Worm (Caenorhabditis elegans) whole organism, L4 larva: ENCODE results near the gene Y49E10.21.

ENCODE experiments used
- F49E8.2 ChIP-seq: sonication (generic microtip); optimal IDR thresholded peaks from 2 replicates; lab custom pipeline; 2016; ENCODE audit warnings: missing compliant biosample characterization, mild to moderate bottlenecking, missing genetic modification characterization, borderline replicate concordance
- T20F7.1 ChIP-seq: fragments of 200-800 bp; sonication (Bioruptor generic); optimal IDR thresholded peaks from 2 replicates; lab custom pipeline; 2018; ENCODE audit warnings: mild to moderate bottlenecking, missing genetic modification characterization, missing compliant biosample characterization
- T26A8.4 ChIP-seq: fragments of 200-800 bp; sonication (Bioruptor generic); IDR thresholded peaks from 2 replicates; pipeline ENCODE4 v1.3.6; 2022; ENCODE audit warnings: missing genetic modification characterization, missing compliant biosample characterization
- Y48G9A.11 ChIP-seq: fragments of 200-800 bp; sonication (Bioruptor generic); IDR thresholded peaks from 2 replicates; pipeline ENCODE4 v1.3.6; 2022; ENCODE audit warnings: missing genetic modification reagents, missing genetic modification characterization, missing compliant biosample characterization
- Y75B8A.6 ChIP-seq: fragments of 200-800 bp; sonication (Bioruptor generic); IDR thresholded peaks from 2 replicates; pipeline ENCODE4 v1.3.6; 2022; ENCODE audit warnings: missing genetic modification reagents, missing genetic modification characterization, missing compliant biosample characterization
- ZK546.5 ChIP-seq, 2 experiments: sonication (generic microtip); optimal IDR thresholded peaks; 2 replicates each; lab custom pipeline; 2017; ENCODE audit warnings: missing biosample characterization in 2 of 2, missing genetic modification characterization in 2 of 2
- aha-1 ChIP-seq: fragments of 150-350 bp; peaks from one replicate; lab custom pipeline; 2014; ENCODE audit warnings: missing biosample characterization, missing genetic modification characterization
- aly-2 ChIP-seq: sonication (generic microtip); optimal IDR thresholded peaks from 2 replicates; lab custom pipeline; 2018; ENCODE audit warnings: missing biosample characterization, missing genetic modification characterization
- ceh-20 ChIP-seq: fragments of 200-800 bp; sonication (Bioruptor generic); IDR thresholded peaks from 2 replicates; pipeline ENCODE4 v1.3.6; 2022; ENCODE audit warnings: missing genetic modification reagents, missing genetic modification characterization, missing compliant biosample characterization
- ceh-32 ChIP-seq: sonication (generic microtip); optimal IDR thresholded peaks from 2 replicates; lab custom pipeline; 2016; ENCODE audit warnings: mild to moderate bottlenecking, missing genetic modification characterization, missing compliant biosample characterization; ENCODE audit not compliant: poor library complexity
- ces-1 ChIP-seq: fragments of 150-350 bp; sonication (generic microtip); optimal IDR thresholded peaks from 4 replicates; lab custom pipeline; 2014; ENCODE audit warnings: missing biosample characterization, missing genetic modification reagents, missing genetic modification characterization
- ctbp-1 ChIP-seq: fragments of 200-800 bp; sonication (Bioruptor generic); IDR thresholded peaks from 2 replicates; pipeline ENCODE4 v1.3.6; 2022; ENCODE audit warnings: missing genetic modification reagents, missing genetic modification characterization, missing compliant biosample characterization
- daf-12 ChIP-seq: fragments of 150-350 bp; optimal IDR thresholded peaks from 2 replicates; lab custom pipeline; 2014; ENCODE audit warnings: missing biosample characterization, missing genetic modification reagents, missing genetic modification characterization
- daf-8 ChIP-seq: fragments of 200-800 bp; sonication (Bioruptor generic); IDR thresholded peaks from 2 replicates; pipeline ENCODE4 v1.3.6; 2022; ENCODE audit warnings: missing genetic modification characterization, missing compliant biosample characterization
- hif-1 ChIP-seq, 2 experiments: sonication (generic microtip); optimal IDR thresholded peaks; 2 replicates each; lab custom pipeline; 2016 to 2017; ENCODE audit warnings: missing compliant biosample characterization in 2 of 2, missing genetic modification characterization in 2 of 2, missing genetic modification reagents in 2 of 2, missing genotype in 2 of 2, mild to moderate bottlenecking in 1 of 2
- hlh-11 ChIP-seq: fragments of 200-800 bp; sonication (Bioruptor generic); optimal IDR thresholded peaks from 2 replicates; lab custom pipeline; 2018; ENCODE audit warnings: mild to moderate bottlenecking, missing genetic modification characterization, missing compliant biosample characterization
- lin-38 ChIP-seq: fragments of 200-800 bp; sonication (Bioruptor generic); IDR thresholded peaks from 2 replicates; pipeline ENCODE4 v1.3.6; 2022; ENCODE audit warnings: missing genetic modification reagents, missing genetic modification characterization, missing compliant biosample characterization
- madf-5 ChIP-seq, 2 experiments: fragments of 200-800 bp; sonication (Bioruptor generic); IDR thresholded peaks; 2 replicates each; pipeline ENCODE4 v1.3.6; 2022; ENCODE audit warnings: missing compliant biosample characterization in 2 of 2, missing genetic modification characterization in 2 of 2
- mdt-29 ChIP-seq: fragments of 200-800 bp; sonication (Bioruptor generic); IDR thresholded peaks from 2 replicates; pipeline ENCODE4 v1.3.6; 2022; ENCODE audit warnings: missing genetic modification reagents, missing genetic modification characterization, missing compliant biosample characterization
- mep-1 ChIP-seq: fragments of 150-350 bp; sonication (generic microtip); optimal IDR thresholded peaks from 3 replicates; lab custom pipeline; 2014; ENCODE audit warnings: missing biosample characterization, missing genetic modification characterization
- nhr-10 ChIP-seq: fragments of 150-350 bp; optimal IDR thresholded peaks from 2 replicates; lab custom pipeline; 2014; ENCODE audit warnings: missing biosample characterization, missing genetic modification characterization
- nhr-102 ChIP-seq: sonication (generic microtip); optimal IDR thresholded peaks from 2 replicates; lab custom pipeline; 2016; ENCODE audit warnings: mild to moderate bottlenecking, missing genetic modification characterization, moderate library complexity, missing compliant biosample characterization
- nhr-28 ChIP-seq: fragments of 150-350 bp; optimal IDR thresholded peaks from 2 replicates; lab custom pipeline; 2014; ENCODE audit warnings: missing biosample characterization, missing genetic modification characterization
- nhr-48 ChIP-seq: sonication (generic microtip); optimal IDR thresholded peaks from 2 replicates; lab custom pipeline; 2016; ENCODE audit warnings: mild to moderate bottlenecking, missing genetic modification characterization, missing compliant biosample characterization
- nhr-6 ChIP-seq: fragments of 150-350 bp; optimal IDR thresholded peaks from 2 replicates; lab custom pipeline; 2014; ENCODE audit warnings: missing biosample characterization, missing genetic modification characterization
- nhr-76 ChIP-seq: fragments of 150-350 bp; optimal IDR thresholded peaks from 2 replicates; lab custom pipeline; 2014; ENCODE audit warnings: missing biosample characterization, missing genetic modification characterization
- nhr-77 ChIP-seq: fragments of 150-350 bp; optimal IDR thresholded peaks from 2 replicates; lab custom pipeline; 2014; ENCODE audit warnings: missing biosample characterization, missing genetic modification characterization
- pqm-1 ChIP-seq: sonication (generic microtip); optimal IDR thresholded peaks from 2 replicates; lab custom pipeline; 2017; ENCODE audit warnings: missing biosample characterization, missing genetic modification characterization
- saeg-2 ChIP-seq: fragments of 200-800 bp; sonication (Bioruptor generic); IDR thresholded peaks from 2 replicates; pipeline ENCODE4 v1.3.6; 2022; ENCODE audit warnings: missing genetic modification reagents, missing genetic modification characterization, missing compliant biosample characterization
- set-16 ChIP-seq: fragments of 200-800 bp; sonication (Bioruptor generic); IDR thresholded peaks from 2 replicates; pipeline ENCODE4 v1.3.6; 2022; ENCODE audit warnings: missing genetic modification reagents, missing genetic modification characterization, missing compliant biosample characterization
- skn-1 ChIP-seq: fragments of 150-350 bp; optimal IDR thresholded peaks from 2 replicates; lab custom pipeline; 2014; ENCODE audit warnings: missing biosample characterization, missing genetic modification characterization
- tra-1 ChIP-seq: fragments of 200-800 bp; sonication (Bioruptor generic); IDR thresholded peaks from 2 replicates; pipeline ENCODE4 v1.3.6; 2022; ENCODE audit warnings: missing genetic modification reagents, missing genetic modification characterization, missing compliant biosample characterization
- unc-130 ChIP-seq: sonication (generic microtip); optimal IDR thresholded peaks from 2 replicates; lab custom pipeline; 2016; ENCODE audit warnings: missing genetic modification reagents, missing genetic modification characterization, missing compliant biosample characterization
- unc-62 ChIP-seq, 3 experiments: fragments of 150-350 bp in 1 of 3; sonication (generic microtip); optimal IDR thresholded peaks in 2 of 3; peaks in 1 of 3; 1 replicate in 1 of 3; 2 replicates in 2 of 3; lab custom pipeline; 2014 to 2017; ENCODE audit warnings: missing biosample characterization in 3 of 3, missing genetic modification characterization in 3 of 3, missing genetic modification reagents in 3 of 3, missing genotype in 1 of 3
- vab-7 ChIP-seq: fragments of 200-800 bp; sonication (Bioruptor generic); IDR thresholded peaks from 2 replicates; pipeline ENCODE4 v1.3.6; 2022; ENCODE audit warnings: missing genetic modification reagents, missing genetic modification characterization, missing compliant biosample characterization
- zfp-3 ChIP-seq: fragments of 200-800 bp; sonication (Bioruptor generic); conservative IDR thresholded peaks from 2 replicates; pipeline ENCODE4 v1.3.6; 2022; ENCODE audit warnings: missing genetic modification reagents, missing genetic modification characterization, missing compliant biosample characterization
- ztf-7 ChIP-seq: fragments of 150-350 bp; optimal IDR thresholded peaks from 2 replicates; lab custom pipeline; 2014; ENCODE audit warnings: missing biosample characterization, missing genetic modification characterization

The Y49E10.21 gene

ce11 chrIII:12424066-12424465 lies 33.3 kb upstream of the Y49E10.21 start (continued):
- TF ChIP-seq tra-1 (GFP tag; lab: Robert Waterston, UW) = no peak
- no peak for TF ChIP-seq skn-1
- peak; percentile 41 for TF ChIP-seq mep-1 (tag; lab: Kevin White, UChicago)
- peak; percentile 70 for TF ChIP-seq pqm-1 (tag; lab: Kevin White, UChicago)
- no peak for TF ChIP-seq ceh-32 (tag; lab: Kevin White, UChicago)
- TF ChIP-seq vab-7 (GFP tag; lab: Robert Waterston, UW) = no peak
- TF ChIP-seq T20F7.1 = no peak
- peak; percentile 66 for TF ChIP-seq hlh-11
- no peak for TF ChIP-seq nhr-102 (tag; lab: Kevin White, UChicago)
- TF ChIP-seq aly-2 = no peak
- TF ChIP-seq ces-1 (GFP tag; lab: Kevin White, UChicago) = no peak
- TF ChIP-seq ctbp-1 (GFP tag; lab: Robert Waterston, UW) = no peak
- peak in 1 of 2 experiments; percentile 7 for TF ChIP-seq unc-62 (GFP tag; optimal IDR thresholded peaks at IDR 0.05 in 1 of 2; lab: Kevin White, UChicago)
- TF ChIP-seq unc-62 (tag; optimal IDR thresholded peaks at IDR 0.05; lab: Kevin White, UChicago) = no peak

DNA sequence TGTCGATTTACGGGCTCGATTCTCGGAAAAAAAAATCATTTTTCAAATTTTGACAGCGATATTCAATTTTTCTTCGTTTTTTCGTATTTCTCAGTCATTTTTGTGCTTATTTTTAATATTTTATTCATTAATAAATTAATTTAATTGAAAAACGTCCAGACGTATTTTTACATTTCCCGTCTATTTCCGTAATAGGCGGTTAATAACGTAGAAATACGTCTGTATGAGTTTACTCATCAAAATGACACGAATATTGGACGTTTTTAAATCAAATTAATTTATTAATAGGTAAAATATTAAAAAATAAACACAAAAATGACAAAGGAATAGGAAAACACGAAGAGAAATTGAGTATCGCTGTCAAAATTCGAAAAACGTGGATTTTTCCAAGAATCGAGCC lies 32.7 kb upstream of the Y49E10.21 start:
- TF ChIP-seq mep-1 (tag; lab: Kevin White, UChicago) (peak; percentile 28), unc-130 (GFP tag; lab: Kevin White, UChicago) (no peak)
- TF ChIP-seq, all 104 proteins: peak for 1

DNA sequence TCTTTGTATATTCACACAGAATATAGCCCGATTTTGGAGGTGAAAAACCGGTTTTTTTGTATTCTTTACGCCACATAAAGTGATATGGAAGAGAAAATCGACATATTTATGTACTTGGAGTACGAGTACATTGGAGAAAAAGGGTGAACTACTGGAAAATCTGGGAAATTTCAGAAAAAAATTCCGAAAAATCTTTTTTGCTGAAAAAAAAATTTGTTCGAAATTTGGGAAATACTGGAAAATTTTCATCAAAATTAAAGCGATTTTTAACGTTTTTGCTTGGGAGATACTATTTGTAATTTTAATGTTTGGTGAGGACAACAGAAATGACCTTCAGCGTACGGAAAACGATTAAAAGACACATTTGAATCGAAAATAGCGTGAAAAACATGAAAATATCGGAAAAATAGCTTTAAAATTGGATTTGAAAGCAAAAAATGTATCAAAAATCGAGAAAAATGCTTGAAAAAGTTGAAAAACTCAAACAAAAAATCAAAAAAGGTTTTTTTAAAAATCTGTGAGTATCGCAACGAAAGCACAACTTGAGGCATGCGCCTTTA lies 31.5 kb upstream of the Y49E10.21 start:
- TF ChIP-seq Y75B8A.6 (GFP tag; lab: Robert Waterston, UW) (no peak), nhr-6 (no peak), Y48G9A.11 (GFP tag; lab: Robert Waterston, UW) (no peak), nhr-48 (no peak), hif-1 (tag; optimal IDR thresholded peaks at IDR 0.05; lab: Kevin White, UChicago) (no peak), daf-12 (tag; lab: Kevin White, UChicago) (no peak), nhr-10 (tag; lab: Kevin White, UChicago) (no peak), ces-1 (GFP tag; lab: Kevin White, UChicago) (no peak), madf-5 (GFP tag; IDR thresholded peaks at IDR 0.05; lab: Robert Waterston, UW) (no peak), daf-8 (GFP tag; lab: Robert Waterston, UW) (no peak), ceh-20 (GFP tag; lab: Robert Waterston, UW) (no peak), ZK546.5 (tag; optimal IDR thresholded peaks at IDR 0.05; lab: Kevin White, UChicago) (no peak), saeg-2 (GFP tag; lab: Robert Waterston, UW) (no peak), aha-1 (tag; lab: Kevin White, UChicago) (peak; percentile 91), mdt-29 (GFP tag; lab: Robert Waterston, UW) (no peak), set-16 (GFP tag; lab: Robert Waterston, UW) (no peak), T26A8.4 (GFP tag; lab: Robert Waterston, UW) (no peak), nhr-76 (tag; lab: Kevin White, UChicago) (no peak), mep-1 (tag; lab: Kevin White, UChicago) (peak; percentile 67), nhr-28 (tag; lab: Kevin White, UChicago) (peak; percentile 2), ztf-7 (peak; percentile 60)

DNA sequence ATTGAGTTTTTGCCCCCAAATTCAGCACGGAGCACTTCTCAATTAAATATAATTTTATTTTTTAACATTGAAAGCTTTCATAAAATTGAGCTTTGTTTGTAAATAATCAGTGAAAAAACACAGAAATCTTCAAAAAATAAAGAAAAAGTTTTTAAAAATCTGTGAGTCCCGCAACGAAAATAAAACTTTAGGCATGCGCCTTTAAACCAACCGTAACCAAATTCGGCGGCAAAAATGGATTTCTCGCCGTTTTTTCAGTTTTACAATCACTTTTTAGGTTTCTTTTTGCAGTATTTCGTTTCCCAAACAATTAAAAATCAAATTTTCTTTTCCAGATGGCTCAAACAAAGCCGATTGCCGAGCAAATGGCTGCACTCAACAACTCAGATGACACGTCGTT lies 30.8 kb upstream of the Y49E10.21 start, which contains the start of gene pie-1:
Gene pie-1, plus strand, starts transcription at position 336 of the 400 bp plus-strand sequence.
- TF ChIP-seq zfp-3 (GFP tag; lab: Robert Waterston, UW) (no peak), lin-38 (peak; percentile 53; the same call in 1 of the 2 replicates), unc-130 (GFP tag; lab: Kevin White, UChicago) (peak; percentile 17), nhr-77 (no peak), F49E8.2 (tag; lab: Kevin White, UChicago) (peak; percentile 61)
